Fruit fly (Drosophila melanogaster): ENCODE data around the gene shep.

Gene shep

DNA sequence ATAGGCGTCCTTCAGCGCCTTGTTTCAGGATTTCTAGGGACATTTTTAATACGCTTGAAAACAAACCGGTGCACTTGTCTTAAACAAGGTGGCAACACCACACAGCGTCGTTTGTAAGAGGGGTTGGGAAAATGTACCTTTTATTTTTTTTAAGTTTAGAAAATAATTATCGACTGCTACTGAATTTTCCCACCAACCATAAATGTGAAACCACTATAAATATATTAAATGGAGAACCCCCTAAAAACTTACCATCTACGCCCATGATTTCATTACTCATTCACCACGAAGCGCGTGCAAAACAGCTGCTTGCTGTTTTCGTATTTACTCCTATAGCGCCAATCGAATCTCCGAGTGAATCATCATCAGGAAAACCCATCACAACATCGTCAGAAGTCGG, 138.4 kb downstream of the shep start, which contains the start of the genes Tcs5 and CHMP2B (continued):
- TF ChIP-seq TFAM (GFP tag; optimal IDR thresholded peaks at IDR 0.05), result peak; percentile 96
- TF ChIP-seq tio (GFP tag; optimal IDR thresholded peaks at IDR 0.05), result peak; percentile 100
- TF ChIP-seq CG11085 (GFP tag; IDR thresholded peaks at IDR 0.05), result peak; percentile 100
- peak; percentile 96 for TF ChIP-seq Bdp1 (GFP tag; optimal IDR thresholded peaks at IDR 0.05)
- peak; percentile 96 for TF ChIP-seq CG17186 (GFP tag; optimal IDR thresholded peaks at IDR 0.05)
- peak; percentile 99 for TF ChIP-seq salm (tag; optimal IDR thresholded peaks at IDR 0.05)
- peak; percentile 100 for TF ChIP-seq ken (GFP tag; IDR thresholded peaks at IDR 0.05)
- peak; percentile 99 for TF ChIP-seq Lhr (GFP tag; optimal IDR thresholded peaks at IDR 0.05)
- peak; percentile 100 for TF ChIP-seq HLH54F (GFP tag; optimal IDR thresholded peaks at IDR 0.05)
- no peak for TF ChIP-seq sc (optimal IDR thresholded peaks at IDR 0.05)
- TF ChIP-seq sc (GFP tag; optimal IDR thresholded peaks at IDR 0.05), result peak; percentile 100
- TF ChIP-seq mirr (GFP tag; optimal IDR thresholded peaks at IDR 0.05), result peak; percentile 99
- peak; percentile 100 for TF ChIP-seq NFAT (GFP tag; IDR thresholded peaks at IDR 0.05)
- peak; percentile 97 for TF ChIP-seq CG18262 (tag; optimal IDR thresholded peaks at IDR 0.05)
- peak; percentile 100 for TF ChIP-seq Camta (GFP tag; optimal IDR thresholded peaks at IDR 0.05)
- peak; percentile 100 for TF ChIP-seq CG7839 (tag; optimal IDR thresholded peaks at IDR 0.05)
- peak; percentile 100 for TF ChIP-seq Drgx (GFP tag; IDR thresholded peaks at IDR 0.05)
- peak; percentile 100 for TF ChIP-seq CG14014 (GFP tag; IDR thresholded peaks at IDR 0.05)
- TF ChIP-seq tx (GFP tag; optimal IDR thresholded peaks at IDR 0.05), result peak; percentile 99
- peak; percentile 91 for TF ChIP-seq CG10321 (GFP tag; IDR thresholded peaks at IDR 0.05)
- peak; percentile 97 for TF ChIP-seq Hey (tag; optimal IDR thresholded peaks at IDR 0.05)
- TF ChIP-seq sqz (GFP tag; optimal IDR thresholded peaks at IDR 0.05), result peak; percentile 99
- peak; percentile 100 for TF ChIP-seq CG9609 (GFP tag; optimal IDR thresholded peaks at IDR 0.05)
- peak; percentile 100 for TF ChIP-seq CG8765 (GFP tag; IDR thresholded peaks at IDR 0.05)
- TF ChIP-seq CG13123 (GFP tag; optimal IDR thresholded peaks at IDR 0.05), result peak; percentile 99
- peak; percentile 99 for TF ChIP-seq ERR (GFP tag; optimal IDR thresholded peaks at IDR 0.05)
- peak; percentile 96 for TF ChIP-seq CG17361 (GFP tag; IDR thresholded peaks at IDR 0.05)
- peak; percentile 100 for TF ChIP-seq CG11456 (GFP tag; IDR thresholded peaks at IDR 0.05)
- TF ChIP-seq CG13287 (GFP tag; IDR thresholded peaks at IDR 0.05; ENCODE audit: partially characterized antibody), result peak; percentile 47; the same call in 1 of the 2 replicates
- TF ChIP-seq CG16779 (GFP tag; IDR thresholded peaks at IDR 0.05), result peak; percentile 100
- TF ChIP-seq fru (optimal IDR thresholded peaks at IDR 0.05), result no peak
- peak; percentile 99 for TF ChIP-seq onecut (GFP tag; IDR thresholded peaks at IDR 0.05)
- TF ChIP-seq HmgD (GFP tag; optimal IDR thresholded peaks at IDR 0.05), result peak; percentile 99
- TF ChIP-seq Sin3A (optimal IDR thresholded peaks at IDR 0.05), result peak; percentile 66
- TF ChIP-seq pita (GFP tag; optimal IDR thresholded peaks at IDR 0.05), result no peak
- peak; percentile 100 for TF ChIP-seq jigr1 (GFP tag; IDR thresholded peaks at IDR 0.05)
- peak; percentile 99 for TF ChIP-seq Atf-2 (GFP tag; optimal IDR thresholded peaks at IDR 0.05)
- TF ChIP-seq tin (GFP tag; optimal IDR thresholded peaks at IDR 0.05), result peak; percentile 100
- peak; percentile 100 for TF ChIP-seq sisA (GFP tag; IDR thresholded peaks at IDR 0.05)
- peak; percentile 99 for TF ChIP-seq ham (GFP tag; IDR thresholded peaks at IDR 0.05)
- TF ChIP-seq Hr51 (GFP tag; optimal IDR thresholded peaks at IDR 0.05), result peak; percentile 100
- TF ChIP-seq sim (GFP tag; IDR thresholded peaks at IDR 0.05), result peak; percentile 100
- peak; percentile 100 for TF ChIP-seq CG4730 (GFP tag; IDR thresholded peaks at IDR 0.05)
- TF ChIP-seq CG5953 (GFP tag; IDR thresholded peaks at IDR 0.05), result peak; percentile 100
- TF ChIP-seq E2f2 (GFP tag; IDR thresholded peaks at IDR 0.05), result peak; percentile 94
- peak; percentile 100 for TF ChIP-seq CG4404 (GFP tag; IDR thresholded peaks at IDR 0.05)
- peak; percentile 100 for TF ChIP-seq CG30431 (GFP tag; optimal IDR thresholded peaks at IDR 0.05)
- peak; percentile 99 for TF ChIP-seq CG31441 (GFP tag; IDR thresholded peaks at IDR 0.05)
- TF ChIP-seq CG2199 (GFP tag; IDR thresholded peaks at IDR 0.05), result peak; percentile 100
- peak; percentile 99 for TF ChIP-seq CG7987 (GFP tag; optimal IDR thresholded peaks at IDR 0.05)
- peak; percentile 80 for TF ChIP-seq pros (GFP tag; optimal IDR thresholded peaks at IDR 0.05)
- peak; percentile 100 for TF ChIP-seq Gsc (GFP tag; IDR thresholded peaks at IDR 0.05)
- peak; percentile 100 for TF ChIP-seq wor (GFP tag; IDR thresholded peaks at IDR 0.05)
- peak; percentile 98 for TF ChIP-seq psq (GFP tag; optimal IDR thresholded peaks at IDR 0.05)

Measured in whole organism, embryonic.